Fruit fly (Drosophila melanogaster) whole organism: Measurements from ENCODE around the gene dpr18.

Experiments used
- CG8478 ChIP-seq: fragments of >200 bp; optimal IDR thresholded peaks from 2 replicates; lab custom pipeline; 2018; ENCODE audit warnings: inconsistent platforms
- Dll ChIP-seq: fragments of >200 bp; optimal IDR thresholded peaks from 2 replicates; lab custom pipeline; 2017
- EcR ChIP-seq, 2 experiments: fragments of >200 bp; optimal IDR thresholded peaks; 2 replicates each; lab custom pipeline; 2017; ENCODE audit warnings: missing biosample characterization in 2 of 2, missing genetic modification characterization in 2 of 2, missing genetic modification reagents in 2 of 2
- pan ChIP-seq: fragments of >200 bp; optimal IDR thresholded peaks from 2 replicates; lab custom pipeline; 2017
- psq ChIP-seq: fragments of >200 bp; optimal IDR thresholded peaks from 2 replicates; lab custom pipeline; 2017
- usp ChIP-seq: fragments of >200 bp; optimal IDR thresholded peaks from 2 replicates; lab custom pipeline; 2017; ENCODE audit warnings: missing biosample characterization, missing genetic modification characterization, mixed read lengths

Gene dpr18

dm6 chrX:16105715-16106114 is 42.2 kb downstream of the dpr18 start:
- TF ChIP-seq EcR (GFP tag; optimal IDR thresholded peaks at IDR 0.05; lab: Kevin White, UChicago) (no peak), CG8478 (lab: Kevin White, UChicago) (no peak), usp (GFP tag; lab: Kevin White, UChicago) (no peak), pan (lab: Kevin White, UChicago) (no peak), psq (lab: Kevin White, UChicago) (no peak)

dm6 chrX:16111655-16112054 is 48.1 kb downstream of the dpr18 start:
- TF ChIP-seq pan (lab: Kevin White, UChicago): no peak
- TF ChIP-seq EcR (GFP tag; optimal IDR thresholded peaks at IDR 0.05; lab: Kevin White, UChicago): no peak
- TF ChIP-seq CG8478 (lab: Kevin White, UChicago): no peak
- TF ChIP-seq usp (GFP tag; lab: Kevin White, UChicago): no peak
- TF ChIP-seq psq (lab: Kevin White, UChicago): no peak
- TF ChIP-seq Dll (lab: Kevin White, UChicago): no peak
